Fruit fly (Drosophila melanogaster): ENCODE results near the gene MED22.

- no peak for TF ChIP-seq CG7045 (GFP tag; optimal IDR thresholded peaks at IDR 0.05)
- no peak for TF ChIP-seq CG5204 (GFP tag; optimal IDR thresholded peaks at IDR 0.05)
- TF ChIP-seq tj (GFP tag; optimal IDR thresholded peaks at IDR 0.05) = no peak
- no peak for TF ChIP-seq kay (GFP tag; ENCODE audit: borderline replicate concordance)
- no peak for TF ChIP-seq Mnt (GFP tag; optimal IDR thresholded peaks at IDR 0.05)
- no peak for TF ChIP-seq toe (GFP tag; optimal IDR thresholded peaks at IDR 0.05)
- TF ChIP-seq CG7101 (tag; optimal IDR thresholded peaks at IDR 0.05) = no peak
- no peak for TF ChIP-seq CG33017 (tag; optimal IDR thresholded peaks at IDR 0.05)
- TF ChIP-seq pad (GFP tag; optimal IDR thresholded peaks at IDR 0.05) = no peak
- no peak for TF ChIP-seq CG12768 (GFP tag; optimal IDR thresholded peaks at IDR 0.05)
- TF ChIP-seq bab1 (GFP tag; optimal IDR thresholded peaks at IDR 0.05) = no peak
- TF ChIP-seq Crg-1 (GFP tag; optimal IDR thresholded peaks at IDR 0.05) = no peak
- no peak for TF ChIP-seq CG11617 (GFP tag; optimal IDR thresholded peaks at IDR 0.05)
Measured at dm6 chrX:951800-952199, 23.9 kb downstream of the MED22 start, which contains the start of gene CG3690.
